Fruit fly (Drosophila melanogaster): ENCODE data around the gene Sf3a2.

The Sf3a2 gene

dm6 chr3L:12813907-12814306 lies at the start of gene Sf3a2, which contains the start of gene CG42588:
Sf3a2 (minus strand) TSS chr3L:12814019.
CG42588 (plus strand) TSS chr3L:12814254.
- no peak for TF ChIP-seq noc (tag; optimal IDR thresholded peaks at IDR 0.05)

- no peak for TF ChIP-seq noc (tag; optimal IDR thresholded peaks at IDR 0.05)
These were observed 49.0 kb upstream of the Sf3a2 start, which contains the start of gene CG10943 for dm6 chr3L:12862820-12863219. CG10943 (minus strand) TSS chr3L:12862920.

dm6 chr3L:12861255-12861899 lies 47.6 kb upstream of the Sf3a2 start, which contains the start of gene CG32107:
CG32107 (minus strand) TSS chr3L:12861305.
- TF ChIP-seq noc (tag; optimal IDR thresholded peaks at IDR 0.05): no peak

- TF ChIP-seq noc (tag; optimal IDR thresholded peaks at IDR 0.05): no peak
These were observed 43.8 kb upstream of the Sf3a2 start for dm6 chr3L:12857553-12858122.

dm6 chr3L:12853423-12853822 lies 39.6 kb upstream of the Sf3a2 start, which contains the start of gene Ent3:
Ent3 (plus strand) TSS chr3L:12853646.
- TF ChIP-seq noc (tag; optimal IDR thresholded peaks at IDR 0.05): no peak

- no peak for TF ChIP-seq noc (tag; optimal IDR thresholded peaks at IDR 0.05)
These were observed 36.1 kb upstream of the Sf3a2 start, which contains the start of the genes CG10948 and Wbp2 for dm6 chr3L:12849867-12850301. CG10948 (minus strand) TSS chr3L:12850117. Wbp2 (plus strand) TSS chr3L:12850165.

- peak; percentile 98 for TF ChIP-seq noc (tag; optimal IDR thresholded peaks at IDR 0.05)
These were observed 29.4 kb upstream of the Sf3a2 start, which contains the start of gene nebu for dm6 chr3L:12843056-12843799. nebu (minus strand) TSS chr3L:12843106.

- TF ChIP-seq noc (tag; optimal IDR thresholded peaks at IDR 0.05): no peak
These were observed 28.7 kb upstream of the Sf3a2 start for dm6 chr3L:12842532-12842931.

dm6 chr3L:12841459-12841858 lies 27.6 kb upstream of the Sf3a2 start:
- no peak for TF ChIP-seq noc (tag; optimal IDR thresholded peaks at IDR 0.05)

- TF ChIP-seq noc (tag; optimal IDR thresholded peaks at IDR 0.05): no peak
These were observed 26.1 kb upstream of the Sf3a2 start for dm6 chr3L:12839882-12840281.

dm6 chr3L:12837196-12837720 lies 23.4 kb upstream of the Sf3a2 start:
- peak; percentile 50 for TF ChIP-seq noc (tag; optimal IDR thresholded peaks at IDR 0.05)

dm6 chr3L:12835511-12836479 lies 22.0 kb upstream of the Sf3a2 start:
- peak; percentile 58 for TF ChIP-seq noc (tag; optimal IDR thresholded peaks at IDR 0.05)

dm6 chr3L:12834526-12835213 lies 20.9 kb upstream of the Sf3a2 start:
- TF ChIP-seq noc (tag; optimal IDR thresholded peaks at IDR 0.05): no peak

- no peak for TF ChIP-seq noc (tag; optimal IDR thresholded peaks at IDR 0.05)
These were observed 20.2 kb upstream of the Sf3a2 start for dm6 chr3L:12833864-12834525.

Data from whole organism, larva.